Worm (Caenorhabditis elegans) whole organism, young adult: ENCODE results near the gene ufd-2.
A peak's percentile ranks its signal among the peaks of the same experiment; 100 is the strongest.

ENCODE experiments used
- C17E4.6 ChIP-seq: fragments of 200-800 bp; sonication (Bioruptor generic); IDR thresholded peaks from 2 replicates; pipeline ENCODE4 v1.3.6; 2022; ENCODE audit warnings: missing genetic modification reagents, missing genetic modification characterization, missing compliant biosample characterization
- F37B4.10 ChIP-seq: fragments of 200-800 bp; sonication (Bioruptor generic); IDR thresholded peaks from 2 replicates; pipeline ENCODE4 v1.3.6; 2022; ENCODE audit warnings: missing genetic modification characterization, missing compliant biosample characterization
- F39B2.1 ChIP-seq: fragments of 200-800 bp; sonication (Bioruptor generic); IDR thresholded peaks from 2 replicates; pipeline ENCODE4 v1.3.6; 2022; ENCODE audit warnings: missing genetic modification reagents, missing genetic modification characterization, missing compliant biosample characterization
- F55B11.4 ChIP-seq: sonication (generic microtip); optimal IDR thresholded peaks from 2 replicates; lab custom pipeline; 2016; ENCODE audit warnings: missing compliant biosample characterization, missing genetic modification characterization, borderline replicate concordance; ENCODE audit not compliant: insufficient read depth
- T07F8.4 ChIP-seq: sonication (generic microtip); optimal IDR thresholded peaks from 2 replicates; lab custom pipeline; 2016; ENCODE audit warnings: mild to moderate bottlenecking, missing genetic modification characterization, moderate library complexity, missing compliant biosample characterization
- Y53F4B.3 ChIP-seq: fragments of 200-800 bp; sonication (Bioruptor generic); IDR thresholded peaks from 2 replicates; pipeline ENCODE4 v1.3.6; 2022; ENCODE audit warnings: missing genetic modification reagents, missing genetic modification characterization, missing compliant biosample characterization
- Y67H2A.10 ChIP-seq: fragments of 200-800 bp; sonication (Bioruptor generic); conservative IDR thresholded peaks from 2 replicates; pipeline ENCODE4 v1.3.6; 2022; ENCODE audit warnings: missing genetic modification reagents, missing genetic modification characterization, missing compliant biosample characterization
- akir-1 ChIP-seq: fragments of 200-800 bp; sonication (Bioruptor generic); optimal IDR thresholded peaks from 2 replicates; lab custom pipeline; 2018; ENCODE audit warnings: mild to moderate bottlenecking, missing genetic modification characterization, moderate library complexity, missing compliant biosample characterization
- aptf-2 ChIP-seq: fragments of 200-800 bp; sonication (Bioruptor generic); conservative IDR thresholded peaks from 2 replicates; pipeline ENCODE4 v1.3.6; 2022; ENCODE audit warnings: missing genetic modification reagents, missing genetic modification characterization, missing compliant biosample characterization
- athp-1 ChIP-seq: sonication (generic microtip); optimal IDR thresholded peaks from 2 replicates; lab custom pipeline; 2017; ENCODE audit warnings: mild to moderate bottlenecking, missing genetic modification characterization, missing compliant biosample characterization
- attf-6 ChIP-seq: fragments of 200-800 bp; sonication (Bioruptor generic); IDR thresholded peaks from 2 replicates; pipeline ENCODE4 v1.3.6; 2022; ENCODE audit warnings: missing genetic modification reagents, missing genetic modification characterization, missing compliant biosample characterization
- bed-2 ChIP-seq: fragments of 200-800 bp; sonication (Bioruptor generic); IDR thresholded peaks from 2 replicates; pipeline ENCODE4 v1.3.6; 2022; ENCODE audit warnings: missing genetic modification reagents, missing genetic modification characterization, missing compliant biosample characterization
- cebp-1 ChIP-seq, 2 experiments: fragments of 200-800 bp in 1 of 2; sonication (Bioruptor generic) in 1 of 2; sonication (generic microtip) in 1 of 2; IDR thresholded peaks in 1 of 2; optimal IDR thresholded peaks in 1 of 2; 2 replicates each; pipeline versions ENCODE4 v1.3.6 to Lab custom; 2017 to 2022; ENCODE audit warnings: missing compliant biosample characterization in 2 of 2, missing genetic modification characterization in 2 of 2, mild to moderate bottlenecking in 1 of 2, missing genetic modification reagents in 1 of 2, moderate library complexity in 1 of 2
- cebp-2 ChIP-seq: fragments of 200-800 bp; sonication (Bioruptor generic); IDR thresholded peaks from 2 replicates; pipeline ENCODE4 v1.3.6; 2022; ENCODE audit warnings: missing genetic modification characterization, missing compliant biosample characterization
- ceh-27 ChIP-seq: fragments of 200-800 bp; sonication (Bioruptor generic); optimal IDR thresholded peaks from 2 replicates; lab custom pipeline; 2018; ENCODE audit warnings: mild to moderate bottlenecking, missing genetic modification characterization, moderate library complexity, missing compliant biosample characterization
- ceh-58 ChIP-seq: fragments of 200-800 bp; sonication (Bioruptor generic); IDR thresholded peaks from 2 replicates; pipeline ENCODE4 v1.3.6; 2022; ENCODE audit warnings: missing genetic modification characterization, missing compliant biosample characterization
- dox-1 ChIP-seq: fragments of 200-800 bp; sonication (Bioruptor generic); IDR thresholded peaks from 2 replicates; pipeline ENCODE4 v1.3.6; 2022; ENCODE audit warnings: missing genetic modification reagents, missing genetic modification characterization, missing compliant biosample characterization
- egrh-3 ChIP-seq: fragments of 200-800 bp; sonication (Bioruptor generic); IDR thresholded peaks from 2 replicates; pipeline ENCODE4 v1.3.6; 2022; ENCODE audit warnings: missing genetic modification reagents, missing genetic modification characterization, missing compliant biosample characterization
- ets-4 ChIP-seq: fragments of 200-800 bp; sonication (Bioruptor generic); optimal IDR thresholded peaks from 2 replicates; lab custom pipeline; 2018; ENCODE audit warnings: mild to moderate bottlenecking, missing genetic modification characterization, missing compliant biosample characterization
- fkh-3 ChIP-seq: sonication (generic microtip); optimal IDR thresholded peaks from 2 replicates; lab custom pipeline; 2016; ENCODE audit warnings: mild to moderate bottlenecking, missing genetic modification characterization, missing compliant biosample characterization
- hlh-12 ChIP-seq: sonication (generic microtip); optimal IDR thresholded peaks from 2 replicates; lab custom pipeline; 2016; ENCODE audit warnings: missing genetic modification characterization, missing compliant biosample characterization
- hlh-26 ChIP-seq: fragments of 200-800 bp; sonication (Bioruptor generic); conservative IDR thresholded peaks from 2 replicates; pipeline ENCODE4 v1.3.6; 2022; ENCODE audit warnings: missing genetic modification reagents, missing genetic modification characterization, missing compliant biosample characterization
- hmg-20 ChIP-seq: fragments of 200-800 bp; sonication (Bioruptor generic); IDR thresholded peaks from 2 replicates; pipeline ENCODE4 v1.3.6; 2022; ENCODE audit warnings: missing genetic modification reagents, missing genetic modification characterization, missing compliant biosample characterization
- let-526 ChIP-seq: fragments of 200-800 bp; sonication (Bioruptor generic); IDR thresholded peaks from 2 replicates; pipeline ENCODE4 v1.3.6; 2022; ENCODE audit warnings: missing genetic modification reagents, missing genetic modification characterization, missing compliant biosample characterization
- lin-54 ChIP-seq: fragments of 200-800 bp; sonication (Bioruptor generic); optimal IDR thresholded peaks from 2 replicates; lab custom pipeline; 2018; ENCODE audit warnings: mild to moderate bottlenecking, missing genetic modification characterization, missing compliant biosample characterization
- lsl-1 ChIP-seq: fragments of 200-800 bp; sonication (Bioruptor generic); optimal IDR thresholded peaks from 2 replicates; lab custom pipeline; 2018; ENCODE audit warnings: mild to moderate bottlenecking, missing genetic modification characterization, moderate library complexity, missing compliant biosample characterization
- madf-6 ChIP-seq: fragments of 200-800 bp; sonication (Bioruptor generic); IDR thresholded peaks from 2 replicates; pipeline ENCODE4 v1.3.6; 2022; ENCODE audit warnings: missing genetic modification reagents, missing genetic modification characterization, missing compliant biosample characterization
- mcd-1 ChIP-seq: fragments of 200-800 bp; sonication (Bioruptor generic); IDR thresholded peaks from 2 replicates; pipeline ENCODE4 v1.3.6; 2022; ENCODE audit warnings: missing genetic modification reagents, missing genetic modification characterization, missing compliant biosample characterization
- mel-28 ChIP-seq: sonication (generic microtip); optimal IDR thresholded peaks from 2 replicates; lab custom pipeline; 2016; ENCODE audit warnings: borderline replicate concordance, mild to moderate bottlenecking, missing genetic modification characterization, missing compliant biosample characterization
- mes-4 ChIP-seq: sonication (generic microtip); optimal IDR thresholded peaks from 2 replicates; lab custom pipeline; 2016; ENCODE audit warnings: missing genotype, missing genetic modification characterization, missing compliant biosample characterization
- nfya-2 ChIP-seq: fragments of 200-800 bp; sonication (Bioruptor generic); IDR thresholded peaks from 2 replicates; pipeline ENCODE4 v1.3.6; 2022; ENCODE audit warnings: missing genetic modification reagents, missing genetic modification characterization, missing compliant biosample characterization
- nfyb-1 ChIP-seq: fragments of 200-800 bp; sonication (Bioruptor generic); IDR thresholded peaks from 2 replicates; pipeline ENCODE4 v1.3.6; 2022; ENCODE audit warnings: missing genetic modification reagents, missing genetic modification characterization, missing compliant biosample characterization
- nhr-120 ChIP-seq: fragments of 200-800 bp; sonication (Bioruptor generic); IDR thresholded peaks from 2 replicates; pipeline ENCODE4 v1.3.6; 2022; ENCODE audit warnings: missing genetic modification characterization, missing compliant biosample characterization
- nhr-179 ChIP-seq: sonication (generic microtip); optimal IDR thresholded peaks from 2 replicates; lab custom pipeline; 2016; ENCODE audit warnings: mild to moderate bottlenecking, missing genetic modification characterization, missing compliant biosample characterization
- nhr-80 ChIP-seq: sonication (generic microtip); optimal IDR thresholded peaks from 2 replicates; lab custom pipeline; 2016; ENCODE audit warnings: missing genetic modification characterization, missing compliant biosample characterization
- pha-4 ChIP-seq: fragments of 150-350 bp; sonication (generic microtip); optimal IDR thresholded peaks from 2 replicates; lab custom pipeline; 2014; ENCODE audit warnings: missing biosample characterization, missing genetic modification reagents, missing genetic modification characterization
- rcor-1 ChIP-seq: fragments of 200-800 bp; sonication (Bioruptor generic); IDR thresholded peaks from 2 replicates; pipeline ENCODE4 v1.3.6; 2022; ENCODE audit warnings: missing genetic modification reagents, missing genetic modification characterization, missing compliant biosample characterization
- repo-1 ChIP-seq: sonication (generic microtip); optimal IDR thresholded peaks from 2 replicates; lab custom pipeline; 2017; ENCODE audit warnings: mild to moderate bottlenecking, missing genetic modification characterization, missing compliant biosample characterization
- sdz-38 ChIP-seq: sonication (generic microtip); optimal IDR thresholded peaks from 2 replicates; lab custom pipeline; 2016; ENCODE audit warnings: missing genotype, missing genetic modification characterization, missing compliant biosample characterization
- snpc-1.1 ChIP-seq: sonication (generic microtip); optimal IDR thresholded peaks from 2 replicates; lab custom pipeline; 2017; ENCODE audit warnings: missing genetic modification characterization, mild to moderate bottlenecking, missing compliant biosample characterization, antibody characterized with exemption, moderate library complexity, missing genotype, missing genetic modification reagents; ENCODE audit not compliant: insufficient read depth
- snpc-1.3 ChIP-seq: sonication (generic microtip); optimal IDR thresholded peaks from 2 replicates; lab custom pipeline; 2017; ENCODE audit warnings: missing genetic modification characterization, mild to moderate bottlenecking, missing compliant biosample characterization, antibody characterized with exemption, moderate library complexity, missing genotype, missing genetic modification reagents; ENCODE audit not compliant: insufficient read depth
- somi-1 ChIP-seq: fragments of 200-800 bp; sonication (Bioruptor generic); optimal IDR thresholded peaks from 2 replicates; lab custom pipeline; 2018; ENCODE audit warnings: mild to moderate bottlenecking, missing genetic modification characterization, missing compliant biosample characterization
- sptf-2 ChIP-seq: fragments of 200-800 bp; sonication (Bioruptor generic); optimal IDR thresholded peaks from 2 replicates; lab custom pipeline; 2018; ENCODE audit warnings: mild to moderate bottlenecking, missing genetic modification characterization, missing compliant biosample characterization
- unc-62 ChIP-seq: fragments of 150-350 bp; optimal IDR thresholded peaks from 2 replicates; lab custom pipeline; 2014; ENCODE audit warnings: missing biosample characterization, missing genetic modification reagents, missing genetic modification characterization
- xnd-1 ChIP-seq: sonication (generic microtip); optimal IDR thresholded peaks from 2 replicates; lab custom pipeline; 2016; ENCODE audit warnings: missing genotype, missing genetic modification reagents, missing genetic modification characterization, missing compliant biosample characterization
- zfh-2 ChIP-seq: fragments of 200-800 bp; sonication (Bioruptor generic); conservative IDR thresholded peaks from 2 replicates; pipeline ENCODE4 v1.3.6; 2022; ENCODE audit warnings: missing genetic modification reagents, missing genetic modification characterization, missing compliant biosample characterization
- ztf-18 ChIP-seq: sonication (generic microtip); optimal IDR thresholded peaks from 2 replicates; lab custom pipeline; 2016; ENCODE audit warnings: missing genotype, mild to moderate bottlenecking, missing genetic modification characterization, missing compliant biosample characterization
- ztf-25 ChIP-seq: fragments of 200-800 bp; sonication (Bioruptor generic); IDR thresholded peaks from 2 replicates; pipeline ENCODE4 v1.3.6; 2022; ENCODE audit warnings: missing genetic modification reagents, missing genetic modification characterization, missing compliant biosample characterization
- ztf-6 ChIP-seq: fragments of 200-800 bp; sonication (Bioruptor generic); IDR thresholded peaks from 2 replicates; pipeline ENCODE4 v1.3.6; 2022; ENCODE audit warnings: missing genetic modification reagents, missing genetic modification characterization, missing compliant biosample characterization

Gene ufd-2

ce11 chrII:8039416-8039815 is 23.1 kb upstream of the ufd-2 start, which contains the start of the genes ubh-4 and algn-6 (continued):
- TF ChIP-seq aptf-2 (GFP tag; lab: Robert Waterston, UW) (peak; percentile 31; the same call in 1 of the 2 replicates), ceh-27 (peak; percentile 64), sdz-38 (tag; lab: Kevin White, UChicago) (no peak), ztf-6 (GFP tag; lab: Robert Waterston, UW) (no peak), pha-4 (tag; lab: Kevin White, UChicago) (no peak), hmg-20 (no peak), lin-54 (GFP tag; lab: Kevin White, UChicago) (peak; percentile 72), akir-1 (GFP tag; lab: Kevin White, UChicago) (no peak), repo-1 (no peak), attf-6 (no peak), F55B11.4 (tag; lab: Kevin White, UChicago) (no peak), cebp-2 (GFP tag; lab: Robert Waterston, UW) (no peak), Y53F4B.3 (GFP tag; lab: Robert Waterston, UW) (no peak), ceh-58 (GFP tag; lab: Robert Waterston, UW) (no peak), nfya-2 (GFP tag; lab: Robert Waterston, UW) (no peak), sptf-2 (GFP tag; lab: Kevin White, UChicago) (no peak), mel-28 (tag; lab: Kevin White, UChicago) (no peak), C17E4.6 (GFP tag; lab: Robert Waterston, UW) (no peak), Y67H2A.10 (GFP tag; lab: Robert Waterston, UW) (0 out of 2 replicates have a peak, but pooled peaks have one; percentile 22), nfyb-1 (GFP tag; lab: Robert Waterston, UW) (no peak), nhr-120 (no peak), T07F8.4 (no peak), lsl-1 (GFP tag; lab: Kevin White, UChicago) (peak; percentile 87), fkh-3 (tag; lab: Kevin White, UChicago) (no peak), unc-62 (GFP tag; lab: Kevin White, UChicago) (no peak), ztf-18 (tag; lab: Kevin White, UChicago) (peak; percentile 59), madf-6 (GFP tag; lab: Robert Waterston, UW) (peak; percentile 61), somi-1 (GFP tag; lab: Kevin White, UChicago) (no peak), snpc-1.3 (tag; lab: Kevin White, UChicago) (peak; percentile 3), mes-4 (tag; lab: Kevin White, UChicago) (no peak), dox-1 (GFP tag; lab: Robert Waterston, UW) (peak; percentile 86; the same call in 1 of the 2 replicates), nhr-179 (tag; lab: Kevin White, UChicago) (no peak), cebp-1 (GFP tag; IDR thresholded peaks at IDR 0.05; lab: Robert Waterston, UW) (no peak), cebp-1 (tag; optimal IDR thresholded peaks at IDR 0.05; lab: Kevin White, UChicago) (peak; percentile 32), F37B4.10 (GFP tag; lab: Robert Waterston, UW) (no peak), snpc-1.1 (no peak), xnd-1 (tag; lab: Kevin White, UChicago) (peak; percentile 25), ztf-25 (GFP tag; lab: Robert Waterston, UW) (0 out of 2 replicates have a peak, but pooled peaks have one; percentile 29), let-526 (no peak), nhr-80 (tag; lab: Kevin White, UChicago) (peak; percentile 51), ets-4 (GFP tag; lab: Kevin White, UChicago) (no peak), athp-1 (peak; percentile 54), zfh-2 (GFP tag; lab: Robert Waterston, UW) (no peak), hlh-26 (GFP tag; lab: Robert Waterston, UW) (no peak), hlh-12 (tag; lab: Kevin White, UChicago) (no peak), mcd-1 (GFP tag; lab: Robert Waterston, UW) (peak; percentile 89), bed-2 (GFP tag; lab: Robert Waterston, UW) (no peak), rcor-1 (GFP tag; lab: Robert Waterston, UW) (0 out of 2 replicates have a peak, but pooled peaks have one; percentile 24), F39B2.1 (GFP tag; lab: Robert Waterston, UW) (no peak), egrh-3 (GFP tag; lab: Robert Waterston, UW) (peak; percentile 21; the same call in 1 of the 2 replicates)
